Fruit fly (Drosophila melanogaster) whole organism, pupa: ENCODE measurements around the gene CG5853.

Experiments used
- CG10348 ChIP-seq: fragments of 200-800 bp; sonication (Bioruptor generic); IDR thresholded peaks from 2 replicates; pipeline ENCODE4 v1.3.6; 2022; ENCODE audit warnings: missing biosample characterization, missing genetic modification characterization
- CG12605 ChIP-seq: fragments of 200-800 bp; sonication (Bioruptor generic); IDR thresholded peaks from 2 replicates; pipeline ENCODE4 v1.3.6; 2022; ENCODE audit warnings: missing biosample characterization, missing genetic modification characterization
- CG13204 ChIP-seq: fragments of 200-800 bp; sonication (Bioruptor generic); optimal IDR thresholded peaks from 2 replicates; lab custom pipeline; 2018; ENCODE audit warnings: missing biosample characterization, mild to moderate bottlenecking, missing genetic modification characterization, moderate library complexity
- CG14655 ChIP-seq: fragments of 200-800 bp; sonication (Bioruptor generic); optimal IDR thresholded peaks from 3 replicates; lab custom pipeline; 2017; ENCODE audit warnings: mild to moderate bottlenecking, missing biosample characterization, missing genetic modification reagents, missing genetic modification characterization
- CG15710 ChIP-seq: fragments of 200-800 bp; sonication (Bioruptor generic); optimal IDR thresholded peaks from 2 replicates; lab custom pipeline; 2018; ENCODE audit warnings: missing biosample characterization, mild to moderate bottlenecking, missing genetic modification characterization, moderate library complexity
- CG17806 ChIP-seq: fragments of 200-800 bp; sonication (Bioruptor generic); optimal IDR thresholded peaks from 2 replicates; lab custom pipeline; 2018; ENCODE audit warnings: missing biosample characterization, mild to moderate bottlenecking, missing genetic modification characterization, moderate library complexity
- CG32121 ChIP-seq: fragments of 200-800 bp; sonication (Bioruptor generic); IDR thresholded peaks from 2 replicates; pipeline ENCODE4 v1.3.6; 2022; ENCODE audit warnings: missing biosample characterization, missing genetic modification characterization
- CG34367 ChIP-seq: fragments of 200-800 bp; sonication (Bioruptor generic); optimal IDR thresholded peaks from 2 replicates; lab custom pipeline; 2018; ENCODE audit warnings: missing biosample characterization, mild to moderate bottlenecking, missing genetic modification characterization
- CG4496 ChIP-seq: fragments of 200-800 bp; sonication (Bioruptor generic); IDR thresholded peaks from 3 replicates; pipeline ENCODE4 v1.3.6; 2022; ENCODE audit warnings: missing biosample characterization, missing genetic modification characterization
- CG8159 ChIP-seq: fragments of 200-800 bp; sonication (Bioruptor generic); optimal IDR thresholded peaks from 3 replicates; lab custom pipeline; 2018; ENCODE audit warnings: missing biosample characterization, mild to moderate bottlenecking, missing genetic modification characterization, moderate library complexity
- CG8301 ChIP-seq: fragments of 200-800 bp; sonication (Bioruptor generic); optimal IDR thresholded peaks from 2 replicates; lab custom pipeline; 2018; ENCODE audit warnings: missing biosample characterization, mild to moderate bottlenecking, missing genetic modification characterization
- CG9948 ChIP-seq: fragments of 200-800 bp; sonication (Bioruptor generic); optimal IDR thresholded peaks from 2 replicates; lab custom pipeline; 2018; ENCODE audit warnings: missing biosample characterization, mild to moderate bottlenecking, missing genetic modification characterization, moderate library complexity
- D1 ChIP-seq: fragments of 200-800 bp; sonication (Bioruptor generic); optimal IDR thresholded peaks from 2 replicates; lab custom pipeline; 2018; ENCODE audit warnings: missing biosample characterization, mild to moderate bottlenecking, missing genetic modification characterization, moderate library complexity
- EcR ChIP-seq: fragments of 200-800 bp; sonication (Bioruptor generic); optimal IDR thresholded peaks from 3 replicates; lab custom pipeline; 2019; ENCODE audit warnings: missing biosample characterization, missing genetic modification characterization, mild to moderate bottlenecking, moderate library complexity, missing genetic modification reagents
- Ets98B ChIP-seq: fragments of 200-800 bp; sonication (Bioruptor generic); IDR thresholded peaks from 2 replicates; pipeline ENCODE4 v1.3.6; 2022; ENCODE audit warnings: missing biosample characterization, missing genetic modification characterization
- Pif1A ChIP-seq: fragments of 200-800 bp; sonication (Bioruptor generic); optimal IDR thresholded peaks from 3 replicates; lab custom pipeline; 2016; ENCODE audit warnings: missing biosample characterization, missing genetic modification characterization
- Pif1B ChIP-seq: fragments of 200-800 bp; sonication (Bioruptor generic); optimal IDR thresholded peaks from 3 replicates; lab custom pipeline; 2016; ENCODE audit warnings: missing biosample characterization, missing genetic modification characterization
- Snoo ChIP-seq: fragments of 200-800 bp; sonication (Bioruptor generic); optimal IDR thresholded peaks from 3 replicates; lab custom pipeline; 2017; ENCODE audit warnings: missing biosample characterization, mild to moderate bottlenecking, missing genetic modification characterization, inconsistent platforms
- fd96Ca ChIP-seq: fragments of 200-800 bp; sonication (Bioruptor generic); IDR thresholded peaks from 3 replicates; pipeline ENCODE4 v1.3.6; 2022; ENCODE audit warnings: missing biosample characterization, missing genetic modification characterization
- gl ChIP-seq: fragments of 200-800 bp; sonication (Bioruptor generic); optimal IDR thresholded peaks from 2 replicates; lab custom pipeline; 2018; ENCODE audit warnings: missing biosample characterization, mild to moderate bottlenecking, missing genetic modification characterization
- rn ChIP-seq: fragments of 200-800 bp; sonication (Bioruptor generic); IDR thresholded peaks from 2 replicates; pipeline ENCODE4 v1.3.6; 2022; ENCODE audit warnings: missing biosample characterization, missing genetic modification characterization

CG5853 gene

dm6 chr2L:9986402-9987350, 39.2 kb upstream of the CG5853 start:
- TF ChIP-seq CG13204 (GFP tag; lab: Kevin White, UChicago): peak; percentile 89
- TF ChIP-seq CG9948 (tag; lab: Kevin White, UChicago): peak; percentile 92
- TF ChIP-seq CG14655 (GFP tag; lab: Kevin White, UChicago): peak; percentile 94
- TF ChIP-seq D1 (tag; lab: Kevin White, UChicago): peak; percentile 45
- TF ChIP-seq rn (GFP tag; lab: Robert Waterston, UW): peak; percentile 90
- peak; percentile 81 for TF ChIP-seq Snoo (tag; lab: Kevin White, UChicago)
- peak; percentile 92 for TF ChIP-seq CG8301
- TF ChIP-seq gl (tag; lab: Kevin White, UChicago): peak; percentile 92
- TF ChIP-seq CG17806 (tag; lab: Kevin White, UChicago): peak; percentile 94
- peak; percentile 90 for TF ChIP-seq CG12605 (GFP tag; lab: Robert Waterston, UW)
- peak; percentile 94 for TF ChIP-seq CG15710 (tag; lab: Kevin White, UChicago)
- peak; percentile 89 for TF ChIP-seq CG32121 (GFP tag; lab: Robert Waterston, UW)
- peak; percentile 93 for TF ChIP-seq CG8159 (tag; lab: Kevin White, UChicago)
- peak; percentile 97 for TF ChIP-seq fd96Ca (GFP tag; lab: Robert Waterston, UW)
- 0 out of 2 replicates have a peak, but pooled peaks have one; percentile 28 for TF ChIP-seq CG10348 (GFP tag; lab: Robert Waterston, UW)
- TF ChIP-seq Pif1B (GFP tag; lab: Kevin White, UChicago): peak; percentile 95
- TF ChIP-seq CG34367: peak; percentile 92
- TF ChIP-seq Ets98B: peak; percentile 95
- peak; percentile 95 for TF ChIP-seq CG4496 (GFP tag; lab: Robert Waterston, UW)
- peak; percentile 76 for TF ChIP-seq EcR (GFP tag; lab: Kevin White, UChicago)
- peak; percentile 93 for TF ChIP-seq Pif1A

- TF ChIP-seq CG10348 (GFP tag; lab: Robert Waterston, UW) (no peak), CG15710 (tag; lab: Kevin White, UChicago) (peak; percentile 89), Snoo (tag; lab: Kevin White, UChicago) (peak; percentile 82), Pif1A (peak; percentile 80), Ets98B (peak; percentile 51), rn (GFP tag; lab: Robert Waterston, UW) (no peak), CG8159 (tag; lab: Kevin White, UChicago) (peak; percentile 95), CG13204 (GFP tag; lab: Kevin White, UChicago) (peak; percentile 82), CG8301 (peak; percentile 84), D1 (tag; lab: Kevin White, UChicago) (peak; percentile 97), CG4496 (GFP tag; lab: Robert Waterston, UW) (peak; percentile 73; the same call in 1 of the 3 replicates), CG14655 (GFP tag; lab: Kevin White, UChicago) (peak; percentile 92), CG17806 (tag; lab: Kevin White, UChicago) (peak; percentile 90), EcR (GFP tag; lab: Kevin White, UChicago) (peak; percentile 56), CG32121 (GFP tag; lab: Robert Waterston, UW) (peak; percentile 62), CG34367 (peak; percentile 85), Pif1B (GFP tag; lab: Kevin White, UChicago) (peak; percentile 90), CG12605 (GFP tag; lab: Robert Waterston, UW) (0 out of 2 replicates have a peak, but pooled peaks have one; percentile 33), gl (tag; lab: Kevin White, UChicago) (peak; percentile 68), CG9948 (tag; lab: Kevin White, UChicago) (peak; percentile 96), fd96Ca (GFP tag; lab: Robert Waterston, UW) (peak; percentile 51; the same call in 1 of the 3 replicates)
Observed at dm6 chr2L:9984078-9984772, 36.8 kb upstream of the CG5853 start, which contains the start of gene bib. Gene bib, plus strand, starts transcription at chr2L:9984645.

dm6 chr2L:9982516-9982915, 35.1 kb upstream of the CG5853 start:
- no peak for TF ChIP-seq fd96Ca (GFP tag; lab: Robert Waterston, UW)
- TF ChIP-seq Pif1A: peak; percentile 73
- no peak for TF ChIP-seq D1 (tag; lab: Kevin White, UChicago)
- no peak for TF ChIP-seq CG8301
- TF ChIP-seq CG9948 (tag; lab: Kevin White, UChicago): peak; percentile 65
- no peak for TF ChIP-seq CG4496 (GFP tag; lab: Robert Waterston, UW)
- TF ChIP-seq Snoo (tag; lab: Kevin White, UChicago): peak; percentile 75
- no peak for TF ChIP-seq rn (GFP tag; lab: Robert Waterston, UW)
- TF ChIP-seq CG14655 (GFP tag; lab: Kevin White, UChicago): peak; percentile 29
- TF ChIP-seq CG15710 (tag; lab: Kevin White, UChicago): peak; percentile 64
- peak; percentile 81 for TF ChIP-seq CG8159 (tag; lab: Kevin White, UChicago)
- peak; percentile 70 for TF ChIP-seq CG17806 (tag; lab: Kevin White, UChicago)
- peak; percentile 20 for TF ChIP-seq CG34367
- peak; percentile 55 for TF ChIP-seq Pif1B (GFP tag; lab: Kevin White, UChicago)

- TF ChIP-seq Pif1B (GFP tag; lab: Kevin White, UChicago) (peak; percentile 4), Pif1A (peak; percentile 4), gl (tag; lab: Kevin White, UChicago) (peak; percentile 7), CG9948 (tag; lab: Kevin White, UChicago) (peak; percentile 57), CG8301 (peak; percentile 5), CG13204 (GFP tag; lab: Kevin White, UChicago) (no peak), Snoo (tag; lab: Kevin White, UChicago) (peak; percentile 44), CG14655 (GFP tag; lab: Kevin White, UChicago) (peak; percentile 38), CG8159 (tag; lab: Kevin White, UChicago) (peak; percentile 72), Ets98B (no peak), rn (GFP tag; lab: Robert Waterston, UW) (no peak), CG15710 (tag; lab: Kevin White, UChicago) (peak; percentile 54), CG17806 (tag; lab: Kevin White, UChicago) (peak; percentile 72), CG12605 (GFP tag; lab: Robert Waterston, UW) (no peak)
Observed at dm6 chr2L:9981809-9982208, 34.4 kb upstream of the CG5853 start.
